Worm (Caenorhabditis elegans): ENCODE measurements around the gene F58H1.7.
A peak's percentile ranks its signal among the peaks of the same experiment; 100 is the strongest.

The F58H1.7 gene

DNA sequence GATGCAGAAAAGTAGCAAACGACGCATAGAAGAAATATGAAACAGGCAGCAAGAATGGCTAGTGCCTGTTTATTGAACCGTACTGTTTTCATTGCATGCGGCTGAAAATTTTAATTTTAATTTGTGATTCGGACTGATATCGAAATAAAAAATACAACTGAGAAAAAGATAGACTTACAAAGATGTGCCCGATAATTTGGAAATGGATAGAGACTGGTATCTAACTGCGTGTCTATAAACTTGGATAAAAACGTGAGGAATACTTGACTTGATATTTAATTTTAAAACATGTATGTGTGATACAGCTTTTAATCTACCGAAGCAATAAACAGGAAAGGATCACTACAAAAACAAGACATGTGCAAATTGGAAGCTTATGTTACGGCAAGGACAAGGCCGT is 20.8 kb upstream of the F58H1.7 start, which contains the start of gene mans-2:
mans-2 (minus strand) TSS at position 101 of the 400 bp plus-strand sequence.
- TF ChIP-seq lin-29 (GFP tag; IDR thresholded peaks at IDR 0.05): no peak
- TF ChIP-seq nhr-10 (tag; optimal IDR thresholded peaks at IDR 0.05): no peak
- TF ChIP-seq nhr-6 (tag; optimal IDR thresholded peaks at IDR 0.05): no peak

DNA sequence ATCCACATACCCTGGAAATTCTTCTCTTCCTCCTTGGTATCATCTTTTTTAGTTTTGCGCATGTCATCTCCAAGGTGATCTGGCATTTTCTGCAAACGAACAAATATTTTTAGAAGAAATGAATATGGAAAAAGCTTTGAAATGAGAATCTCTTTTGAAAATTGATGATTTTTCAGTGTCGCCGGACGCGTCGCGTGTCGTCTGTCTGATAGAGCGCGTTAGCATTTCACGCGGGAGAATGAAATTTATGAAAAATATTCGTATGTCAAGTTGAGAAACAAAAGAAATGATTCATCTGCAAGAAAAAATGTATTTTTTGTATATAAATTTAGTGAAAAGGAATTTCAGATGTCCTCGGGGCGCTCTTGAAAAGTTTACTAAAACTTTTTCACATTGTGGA is 17.7 kb upstream of the F58H1.7 start, which contains the start of gene rpt-1:
rpt-1 (minus strand) TSS at position 89 of the 400 bp plus-strand sequence.
- TF ChIP-seq hlh-30 (tag; optimal IDR thresholded peaks at IDR 0.05; ENCODE audit: insufficient read depth) (peak; percentile 82), mes-2 (tag; optimal IDR thresholded peaks at IDR 0.05; ENCODE audit: poor library complexity, severe bottlenecking) (peak; percentile 79), Y48G9A.11 (GFP tag; IDR thresholded peaks at IDR 0.05) (no peak), T20F7.1 (GFP tag; optimal IDR thresholded peaks at IDR 0.05) (peak; percentile 3), nhr-77 (tag; optimal IDR thresholded peaks at IDR 0.05) (no peak), unc-39 (tag; optimal IDR thresholded peaks at IDR 0.05) (no peak), nhr-6 (tag; optimal IDR thresholded peaks at IDR 0.05) (peak; percentile 99), nhr-11 (tag; optimal IDR thresholded peaks at IDR 0.05) (peak; percentile 13), ama-1 (optimal IDR thresholded peaks at IDR 0.05) (no peak), dve-1 (tag; optimal IDR thresholded peaks at IDR 0.05; ENCODE audit: insufficient read depth) (peak; percentile 43), dpl-1 (GFP tag; optimal IDR thresholded peaks at IDR 0.05) (peak; percentile 90), lin-29 (GFP tag; IDR thresholded peaks at IDR 0.05) (no peak), nhr-25 (tag; optimal IDR thresholded peaks at IDR 0.05; ENCODE audit: borderline replicate concordance, insufficient read depth) (no peak), unc-130 (GFP tag; optimal IDR thresholded peaks at IDR 0.05) (peak; percentile 5), lin-38 (GFP tag; IDR thresholded peaks at IDR 0.05) (peak; percentile 89), nhr-102 (tag; optimal IDR thresholded peaks at IDR 0.05) (peak; percentile 18), snpc-4 (tag; optimal IDR thresholded peaks at IDR 0.05) (peak; percentile 60), aha-1 (tag) (peak; percentile 90), F44E2.7 (GFP tag; IDR thresholded peaks at IDR 0.05) (no peak), rbr-2 (tag; optimal IDR thresholded peaks at IDR 0.05) (peak; percentile 39), hif-1 (tag; optimal IDR thresholded peaks at IDR 0.05) (peak in 1 of 2 experiments; percentile 20), zag-1 (tag; optimal IDR thresholded peaks at IDR 0.05) (no peak), hlh-11 (tag; optimal IDR thresholded peaks at IDR 0.05) (peak; percentile 19), hmg-1.1 (GFP tag; IDR thresholded peaks at IDR 0.05) (peak; percentile 44; the same call in 1 of the 2 replicates), nhr-28 (tag; optimal IDR thresholded peaks at IDR 0.05) (peak; percentile 14), lin-13 (GFP tag; optimal IDR thresholded peaks at IDR 0.05) (peak; percentile 57), jun-1 (tag; optimal IDR thresholded peaks at IDR 0.05) (no peak), daf-12 (tag; optimal IDR thresholded peaks at IDR 0.05) (no peak), daf-16 (GFP tag; optimal IDR thresholded peaks at IDR 0.05) (no peak), daf-16 (tag; optimal IDR thresholded peaks at IDR 0.05) (peak; percentile 11), mep-1 (tag; optimal IDR thresholded peaks at IDR 0.05) (peak; percentile 40), aly-2 (tag; optimal IDR thresholded peaks at IDR 0.05) (no peak), F37D6.2 (tag; optimal IDR thresholded peaks at IDR 0.05) (no peak), zfp-3 (GFP tag; conservative IDR thresholded peaks at IDR 0.05) (no peak), lsy-2 (tag; optimal IDR thresholded peaks at IDR 0.05) (peak in 1 of 2 experiments; percentile 80)

DNA sequence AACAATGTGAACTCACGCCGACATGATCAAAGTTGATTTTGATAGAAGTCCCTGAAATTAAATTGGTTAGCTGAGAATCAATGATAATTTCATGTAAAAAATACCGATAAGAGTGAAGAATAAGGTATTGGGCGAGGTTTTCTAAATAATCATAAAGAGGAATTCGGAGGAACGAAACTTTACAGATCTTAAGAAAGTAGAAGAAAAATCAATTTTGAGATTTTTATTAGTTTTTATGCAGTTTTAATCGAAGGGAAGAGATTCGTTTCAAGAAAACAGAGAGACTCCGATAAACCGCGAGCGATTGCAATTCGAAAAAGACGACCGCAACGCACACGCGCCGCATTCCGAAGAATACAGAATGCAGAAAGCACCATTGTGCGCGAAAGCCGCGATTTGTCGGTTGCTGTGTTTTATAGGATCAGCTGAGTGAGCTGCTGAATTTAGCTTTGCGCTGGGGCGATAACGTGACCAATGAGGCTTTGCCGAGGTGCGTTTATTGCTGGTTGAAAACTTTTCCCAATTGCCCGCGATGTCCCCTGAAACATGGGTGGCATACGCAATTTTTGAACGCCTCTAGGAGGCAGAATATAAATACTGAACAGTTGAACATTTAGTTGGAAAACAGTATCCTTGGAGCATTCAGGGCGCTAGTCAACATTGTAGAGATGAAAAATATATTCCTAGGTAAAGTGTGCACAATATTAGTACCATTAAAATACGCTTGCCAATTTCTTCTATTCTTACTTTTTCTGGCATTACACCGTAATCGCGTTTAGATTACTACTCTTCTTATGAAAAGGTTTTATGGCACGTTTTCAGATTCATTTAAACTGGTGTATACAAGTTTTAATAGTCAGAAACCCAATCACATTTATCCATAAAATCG is 15.3 kb upstream of the F58H1.7 start, which contains the start of gene snr-4:
snr-4 (minus strand) TSS at position 51 of the 889 bp plus-strand sequence.
- peak; percentile 50; the same call in 1 of the 2 replicates for TF ChIP-seq saeg-2 (GFP tag; IDR thresholded peaks at IDR 0.05)
- TF ChIP-seq madf-9 (GFP tag; conservative IDR thresholded peaks at IDR 0.05): peak; percentile 43; the same call in 1 of the 2 replicates
- TF ChIP-seq lin-29 (GFP tag; IDR thresholded peaks at IDR 0.05): no peak
- peak; percentile 21 for TF ChIP-seq lin-15B (tag; optimal IDR thresholded peaks at IDR 0.05)
- peak; percentile 90 for TF ChIP-seq arid-1 (GFP tag; conservative IDR thresholded peaks at IDR 0.05)
- peak; percentile 73 for TF ChIP-seq fkh-10 (GFP tag; optimal IDR thresholded peaks at IDR 0.05)
- TF ChIP-seq tra-1 (GFP tag; IDR thresholded peaks at IDR 0.05): peak; percentile 71; the same call in 1 of the 2 replicates
- peak; percentile 96 for TF ChIP-seq T26A8.4 (GFP tag; IDR thresholded peaks at IDR 0.05)
- peak; percentile 92 for TF ChIP-seq lin-1 (GFP tag; IDR thresholded peaks at IDR 0.05)
- peak; percentile 95 for TF ChIP-seq hmg-1.1 (GFP tag; IDR thresholded peaks at IDR 0.05)
- TF ChIP-seq set-16 (GFP tag; IDR thresholded peaks at IDR 0.05): peak; percentile 71
- peak in 1 of 2 experiments; percentile 98 for TF ChIP-seq unc-62 (GFP tag; optimal IDR thresholded peaks at IDR 0.05 in 1 of 2)
- TF ChIP-seq unc-62 (tag; optimal IDR thresholded peaks at IDR 0.05): no peak
- TF ChIP-seq mes-2 (tag; optimal IDR thresholded peaks at IDR 0.05; ENCODE audit: poor library complexity, severe bottlenecking): peak; percentile 95
